Worm (Caenorhabditis elegans): ENCODE measurements around the gene K07B1.7.

ce11 chrV:9336462-9336861 is 10.3 kb downstream of the K07B1.7 start, which contains the start of gene coq-6:
- TF ChIP-seq ama-1 (optimal IDR thresholded peaks at IDR 0.05) (no peak), ceh-36 (tag; optimal IDR thresholded peaks at IDR 0.05) (no peak), tra-4 (tag; optimal IDR thresholded peaks at IDR 0.05) (no peak), scrt-1 (GFP tag; IDR thresholded peaks at IDR 0.05) (no peak), sea-1 (GFP tag; conservative IDR thresholded peaks at IDR 0.05) (no peak), F13C5.2 (tag; optimal IDR thresholded peaks at IDR 0.05) (no peak), tbx-11 (GFP tag; IDR thresholded peaks at IDR 0.05) (no peak), hmg-4 (GFP tag; optimal IDR thresholded peaks at IDR 0.05) (no peak), hnd-1 (tag; optimal IDR thresholded peaks at IDR 0.05) (no peak)
